Fruit fly (Drosophila melanogaster): ENCODE data around the gene CG31467.

DNA sequence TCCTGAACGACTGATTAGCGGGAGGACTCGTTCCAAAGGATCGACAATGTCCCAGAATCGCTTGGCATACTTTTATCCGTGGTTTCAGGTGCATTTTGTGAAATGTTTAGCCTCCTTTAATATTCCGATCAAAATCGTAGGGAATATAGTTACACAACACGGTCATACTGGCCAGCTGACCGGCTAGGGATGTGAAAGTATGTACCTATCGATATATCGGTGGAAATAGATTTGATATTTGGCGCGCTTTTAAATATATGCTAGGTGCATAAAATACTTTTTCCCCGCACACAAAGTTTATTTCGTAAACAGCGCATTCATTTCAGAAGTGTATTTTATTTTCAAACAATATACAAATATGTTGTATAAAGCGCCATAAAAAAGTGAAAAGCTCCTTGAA, 1.5 kb upstream of the CG31467 start, which contains the start of gene CG31278:
- TF ChIP-seq CG31627 (GFP tag; optimal IDR thresholded peaks at IDR 0.05) (no peak), CG7368 (GFP tag; optimal IDR thresholded peaks at IDR 0.05) (no peak), CG6276 (GFP tag; optimal IDR thresholded peaks at IDR 0.05) (no peak), Smox (GFP tag; optimal IDR thresholded peaks at IDR 0.05) (no peak), CG32006 (GFP tag; optimal IDR thresholded peaks at IDR 0.05) (no peak)
